Worm (Caenorhabditis elegans): Measurements from ENCODE around the gene mkk-4.

DNA sequence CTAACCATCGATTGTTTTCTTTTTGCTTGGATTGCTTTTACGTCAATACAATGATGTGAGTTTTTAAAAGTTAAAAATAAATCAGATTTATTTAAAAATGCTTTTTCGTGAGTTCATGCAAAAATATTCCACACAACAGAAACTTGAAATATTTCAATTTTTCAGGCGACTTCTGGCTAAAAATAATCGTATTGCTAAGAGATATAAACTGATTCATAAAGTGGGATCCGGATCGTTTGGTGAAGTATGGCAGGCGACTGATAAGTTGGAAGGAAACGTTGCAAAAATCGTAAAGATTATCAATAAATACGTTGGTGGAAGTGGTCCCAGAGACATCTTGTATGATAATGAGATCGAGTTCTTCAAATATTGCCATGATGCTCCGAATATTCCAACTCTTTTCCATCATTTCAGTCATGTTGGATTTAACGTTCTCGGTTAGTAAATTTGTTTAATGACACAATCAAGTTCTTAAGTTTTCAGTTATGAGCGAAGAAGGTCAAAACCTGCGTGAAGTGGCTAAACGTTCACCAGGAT, 32.9 kb downstream of the mkk-4 start, which contains the start of gene ZC373.3:
- TF ChIP-seq unc-62 (GFP tag; optimal IDR thresholded peaks at IDR 0.05) (no peak), F10E7.11 (tag; optimal IDR thresholded peaks at IDR 0.05) (no peak), unc-130 (GFP tag; optimal IDR thresholded peaks at IDR 0.05) (no peak), dpl-1 (GFP tag; optimal IDR thresholded peaks at IDR 0.05) (no peak), pha-4 (tag; optimal IDR thresholded peaks at IDR 0.05) (no peak), F49E8.2 (tag; optimal IDR thresholded peaks at IDR 0.05; ENCODE audit: insufficient read depth) (no peak), Y56A3A.18 (GFP tag; IDR thresholded peaks at IDR 0.05) (no peak), let-607 (tag; optimal IDR thresholded peaks at IDR 0.05) (no peak), nhr-80 (tag; optimal IDR thresholded peaks at IDR 0.05) (no peak), B0261.1 (tag; optimal IDR thresholded peaks at IDR 0.05) (no peak), bed-1 (GFP tag; IDR thresholded peaks at IDR 0.05) (no peak), Y95B8A.8 (GFP tag; IDR thresholded peaks at IDR 0.05) (no peak)

Measured in whole organism, young adult.